Fruit fly (Drosophila melanogaster) whole organism, embryonic: Measurements from ENCODE around the gene Fie.

Experiments used
- Atf6 ChIP-seq: fragments of 200-800 bp; sonication (Bioruptor generic); IDR thresholded peaks from 2 replicates; pipeline ENCODE4 v1.3.6; 2022; ENCODE audit warnings: missing biosample characterization, missing genetic modification characterization
- CG11247 ChIP-seq: fragments of 200-800 bp; sonication (Bioruptor generic); IDR thresholded peaks from 2 replicates; pipeline ENCODE4 v1.3.6; 2022; ENCODE audit warnings: missing biosample characterization, missing genetic modification characterization
- CG11695 ChIP-seq: fragments of 200-800 bp; sonication (Bioruptor generic); IDR thresholded peaks from 3 replicates; pipeline ENCODE4 v1.3.6; 2022; ENCODE audit warnings: missing biosample characterization, missing genetic modification characterization
- CG12155 ChIP-seq: fragments of 200-800 bp; sonication (Bioruptor generic); optimal IDR thresholded peaks from 3 replicates; lab custom pipeline; 2016; ENCODE audit warnings: missing biosample characterization, missing genetic modification characterization
- CG14965 ChIP-seq: fragments of 200-800 bp; sonication (Bioruptor generic); optimal IDR thresholded peaks from 2 replicates; lab custom pipeline; 2016; ENCODE audit warnings: missing biosample characterization, missing genetic modification characterization, borderline replicate concordance
- CG15514 ChIP-seq: fragments of 200-800 bp; sonication (Bioruptor generic); optimal IDR thresholded peaks from 3 replicates; lab custom pipeline; 2017; ENCODE audit warnings: missing biosample characterization, missing genetic modification characterization, mild to moderate bottlenecking, moderate library complexity, missing genetic modification reagents
- CG17186 ChIP-seq: fragments of 200-800 bp; sonication (Bioruptor generic); optimal IDR thresholded peaks from 3 replicates; lab custom pipeline; 2017; ENCODE audit warnings: missing biosample characterization, missing genetic modification reagents, missing genetic modification characterization
- CG30431 ChIP-seq: fragments of 200-800 bp; sonication (Bioruptor generic); optimal IDR thresholded peaks from 2 replicates; lab custom pipeline; 2017; ENCODE audit warnings: missing biosample characterization, missing genetic modification characterization
- CG31388 ChIP-seq: fragments of 200-800 bp; sonication (Bioruptor generic); optimal IDR thresholded peaks from 2 replicates; lab custom pipeline; 2016; ENCODE audit warnings: missing biosample characterization, missing genetic modification characterization
- CG4707 ChIP-seq: fragments of 200-800 bp; sonication (Bioruptor generic); optimal IDR thresholded peaks from 2 replicates; lab custom pipeline; 2018; ENCODE audit warnings: missing biosample characterization, mild to moderate bottlenecking, missing genetic modification characterization, moderate library complexity
- CG6654 ChIP-seq: fragments of 200-800 bp; sonication (Bioruptor generic); optimal IDR thresholded peaks from 2 replicates; lab custom pipeline; 2017; ENCODE audit warnings: missing biosample characterization, mild to moderate bottlenecking, missing genetic modification characterization
- CG6765 ChIP-seq: fragments of 200-800 bp; sonication (Bioruptor generic); optimal IDR thresholded peaks from 3 replicates; lab custom pipeline; 2017; ENCODE audit warnings: missing biosample characterization, mild to moderate bottlenecking, missing genetic modification characterization
- CG8765 ChIP-seq: fragments of 200-800 bp; sonication (Bioruptor generic); IDR thresholded peaks from 2 replicates; pipeline ENCODE4 v1.3.6; 2022; ENCODE audit warnings: missing biosample characterization, missing genetic modification characterization
- D19B ChIP-seq: fragments of 200-800 bp; sonication (Bioruptor generic); optimal IDR thresholded peaks from 2 replicates; lab custom pipeline; 2017; ENCODE audit warnings: missing biosample characterization, mild to moderate bottlenecking, missing genetic modification characterization
- Fer3 ChIP-seq: fragments of 200-800 bp; sonication (Bioruptor generic); optimal IDR thresholded peaks from 2 replicates; lab custom pipeline; 2018; ENCODE audit warnings: missing biosample characterization, mild to moderate bottlenecking, missing genetic modification characterization, moderate library complexity
- Gug ChIP-seq: fragments of 200-800 bp; sonication (Bioruptor generic); IDR thresholded peaks from 4 replicates; pipeline ENCODE4 v1.3.6; 2022; ENCODE audit warnings: missing biosample characterization, missing genetic modification characterization
- HLH3B ChIP-seq: fragments of 200-800 bp; sonication (Bioruptor generic); IDR thresholded peaks from 2 replicates; pipeline ENCODE4 v1.3.6; 2022; ENCODE audit warnings: missing biosample characterization, missing genetic modification characterization
- HmgD ChIP-seq: fragments of 200-800 bp; sonication (Bioruptor generic); optimal IDR thresholded peaks from 3 replicates; lab custom pipeline; 2016; ENCODE audit warnings: missing biosample characterization, missing genetic modification characterization
- Lim3 ChIP-seq: fragments of 200-800 bp; sonication (Bioruptor generic); IDR thresholded peaks from 2 replicates; pipeline ENCODE4 v1.3.6; 2022; ENCODE audit warnings: missing biosample characterization, missing genetic modification characterization
- Med ChIP-seq: fragments of 200-800 bp; sonication (Bioruptor generic); peaks from one replicate; lab custom pipeline; 2016; ENCODE audit warnings: missing biosample characterization, missing genetic modification characterization, mild to moderate bottlenecking, inconsistent platforms, moderate library complexity
- Mes4 ChIP-seq: fragments of 200-800 bp; sonication (Bioruptor generic); optimal IDR thresholded peaks from 2 replicates; lab custom pipeline; 2016; ENCODE audit warnings: missing biosample characterization, missing genetic modification characterization
- Rfx ChIP-seq: fragments of 200-800 bp; sonication (Bioruptor generic); IDR thresholded peaks from 2 replicates; pipeline ENCODE4 v1.3.6; 2022; ENCODE audit warnings: missing biosample characterization, missing genetic modification characterization
- Sry-β ChIP-seq: fragments of 200-800 bp; sonication (Bioruptor generic); optimal IDR thresholded peaks from 2 replicates; lab custom pipeline; 2018; ENCODE audit warnings: missing biosample characterization, mild to moderate bottlenecking, missing genetic modification characterization, moderate library complexity
- ato ChIP-seq: fragments of 200-800 bp; sonication (Bioruptor generic); IDR thresholded peaks from 2 replicates; pipeline ENCODE4 v1.3.6; 2022; ENCODE audit warnings: missing biosample characterization, missing genetic modification characterization; ENCODE audit not compliant: partially characterized antibody
- caup ChIP-seq: fragments of 200-800 bp; sonication (Bioruptor generic); optimal IDR thresholded peaks from 3 replicates; lab custom pipeline; 2017; ENCODE audit warnings: missing biosample characterization, mild to moderate bottlenecking, missing genetic modification characterization, moderate library complexity; ENCODE audit not compliant: severe bottlenecking
- dimm ChIP-seq: fragments of 200-800 bp; sonication (Bioruptor generic); IDR thresholded peaks from 2 replicates; pipeline ENCODE4 v1.3.6; 2022; ENCODE audit warnings: missing biosample characterization, missing genetic modification characterization
- dmrt11E ChIP-seq: fragments of 200-800 bp; sonication (Bioruptor generic); optimal IDR thresholded peaks from 3 replicates; lab custom pipeline; 2018; ENCODE audit warnings: missing biosample characterization, mild to moderate bottlenecking, missing genetic modification characterization, moderate library complexity
- dpn ChIP-seq, 2 experiments: fragments of 200-800 bp; sonication (Bioruptor generic); optimal IDR thresholded peaks; 3 replicates each; lab custom pipeline; 2016; ENCODE audit warnings: missing biosample characterization in 2 of 2, missing genetic modification characterization in 2 of 2
- ewg ChIP-seq: fragments of 200-800 bp; sonication (Bioruptor generic); optimal IDR thresholded peaks from 3 replicates; lab custom pipeline; 2017; ENCODE audit warnings: mild to moderate bottlenecking, missing biosample characterization, missing genetic modification reagents, missing genetic modification characterization
- exex ChIP-seq: fragments of 200-800 bp; sonication (Bioruptor generic); optimal IDR thresholded peaks from 4 replicates; lab custom pipeline; 2018; ENCODE audit warnings: missing biosample characterization, mild to moderate bottlenecking, missing genetic modification characterization, moderate library complexity
- fd96Cb ChIP-seq: fragments of 200-800 bp; sonication (Bioruptor generic); optimal IDR thresholded peaks from 2 replicates; lab custom pipeline; 2018; ENCODE audit warnings: missing biosample characterization, mild to moderate bottlenecking, missing genetic modification characterization, moderate library complexity
- gcm ChIP-seq: fragments of 200-800 bp; sonication (Bioruptor generic); optimal IDR thresholded peaks from 2 replicates; lab custom pipeline; 2019; ENCODE audit warnings: missing biosample characterization, mild to moderate bottlenecking, missing genetic modification characterization, moderate library complexity
- gt ChIP-seq: fragments of 200-800 bp; sonication (Bioruptor generic); IDR thresholded peaks from 2 replicates; pipeline ENCODE4 v1.3.6; 2022; ENCODE audit warnings: missing biosample characterization, missing genetic modification characterization
- inv ChIP-seq: fragments of 200-800 bp; sonication (Bioruptor generic); IDR thresholded peaks from 2 replicates; pipeline ENCODE4 v1.3.6; 2022; ENCODE audit warnings: missing biosample characterization, missing genetic modification characterization; ENCODE audit not compliant: partially characterized antibody
- jing ChIP-seq: fragments of 200-800 bp; sonication (Bioruptor generic); optimal IDR thresholded peaks from 2 replicates; lab custom pipeline; 2018; ENCODE audit warnings: missing biosample characterization, mild to moderate bottlenecking, missing genetic modification characterization
- knrl ChIP-seq: fragments of 200-800 bp; sonication (Bioruptor generic); IDR thresholded peaks from 3 replicates; pipeline ENCODE4 v1.3.6; 2022; ENCODE audit warnings: missing biosample characterization, missing genetic modification characterization; ENCODE audit not compliant: partially characterized antibody
- lbe ChIP-seq: fragments of 200-800 bp; sonication (Bioruptor generic); optimal IDR thresholded peaks from 2 replicates; lab custom pipeline; 2016; ENCODE audit warnings: missing biosample characterization, mild to moderate bottlenecking, missing genetic modification characterization
- mam ChIP-seq: fragments of 200-800 bp; sonication (Bioruptor generic); optimal IDR thresholded peaks from 3 replicates; lab custom pipeline; 2016; ENCODE audit warnings: missing biosample characterization, missing genetic modification characterization
- nau ChIP-seq: fragments of 200-800 bp; sonication (Bioruptor generic); optimal IDR thresholded peaks from 3 replicates; lab custom pipeline; 2017; ENCODE audit warnings: missing biosample characterization, mild to moderate bottlenecking, missing genetic modification characterization, missing genetic modification reagents
- p53 ChIP-seq: fragments of 200-800 bp; sonication (Bioruptor generic); optimal IDR thresholded peaks from 2 replicates; lab custom pipeline; 2016; ENCODE audit warnings: missing biosample characterization, missing genetic modification characterization
- pzg ChIP-seq: fragments of 200-800 bp; sonication (Bioruptor generic); optimal IDR thresholded peaks from 3 replicates; lab custom pipeline; 2018; ENCODE audit warnings: missing biosample characterization, mild to moderate bottlenecking, missing genetic modification characterization, moderate library complexity
- scrt ChIP-seq: fragments of 200-800 bp; sonication (Bioruptor generic); optimal IDR thresholded peaks from 2 replicates; lab custom pipeline; 2018; ENCODE audit warnings: missing biosample characterization, mild to moderate bottlenecking, missing genetic modification characterization, moderate library complexity
- sisA ChIP-seq: fragments of 200-800 bp; sonication (Bioruptor generic); IDR thresholded peaks from 2 replicates; pipeline ENCODE4 v1.3.6; 2022; ENCODE audit warnings: missing biosample characterization, missing genetic modification characterization
- slp2 ChIP-seq: fragments of 200-800 bp; sonication (Bioruptor generic); optimal IDR thresholded peaks from 2 replicates; lab custom pipeline; 2016; ENCODE audit warnings: missing biosample characterization, missing genetic modification characterization
- so ChIP-seq: fragments of 200-800 bp; sonication (Bioruptor generic); IDR thresholded peaks from 3 replicates; pipeline ENCODE4 v1.3.6; 2022; ENCODE audit warnings: missing biosample characterization, missing genetic modification characterization
- tin ChIP-seq: fragments of 200-800 bp; sonication (Bioruptor generic); optimal IDR thresholded peaks from 3 replicates; lab custom pipeline; 2016; ENCODE audit warnings: missing biosample characterization, missing genetic modification characterization
- ttk ChIP-seq: fragments of 200-800 bp; sonication (Bioruptor generic); IDR thresholded peaks from 2 replicates; pipeline ENCODE4 v2.1.2; 2022; ENCODE audit warnings: missing biosample characterization, missing genetic modification characterization
- wdn ChIP-seq: fragments of 200-800 bp; sonication (Bioruptor generic); IDR thresholded peaks from 2 replicates; pipeline ENCODE4 v1.3.6; 2022; ENCODE audit warnings: missing biosample characterization, missing genetic modification characterization
- zen ChIP-seq: fragments of 200-800 bp; sonication (Bioruptor generic); optimal IDR thresholded peaks from 3 replicates; lab custom pipeline; 2018; ENCODE audit warnings: missing biosample characterization, mild to moderate bottlenecking, missing genetic modification characterization, moderate library complexity
- zen2 ChIP-seq: fragments of 200-800 bp; sonication (Bioruptor generic); IDR thresholded peaks from 3 replicates; pipeline ENCODE4 v1.3.6; 2022; ENCODE audit warnings: missing biosample characterization, missing genetic modification characterization; ENCODE audit not compliant: partially characterized antibody

The Fie gene

DNA sequence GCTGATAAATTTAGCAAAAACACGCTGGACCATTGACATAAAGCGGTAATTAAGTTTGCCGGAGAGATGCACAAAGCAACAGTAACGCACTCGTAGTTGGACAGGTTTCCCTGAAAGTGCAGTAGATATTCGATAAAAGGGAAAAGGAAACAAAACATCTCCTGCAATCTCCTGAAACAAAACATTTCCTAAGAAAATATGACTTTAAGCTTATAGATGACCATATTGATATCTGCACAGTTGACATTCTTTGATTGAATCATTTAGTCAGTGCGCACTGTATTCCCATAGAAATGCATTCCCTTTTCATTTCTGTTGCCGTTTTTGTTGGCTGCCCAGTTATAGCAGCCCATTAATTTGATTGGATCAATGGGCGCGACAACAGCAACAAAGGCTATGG lies 39.5 kb upstream of the Fie start (continued):
- peak in 1 of 2 experiments; percentile 62 for TF ChIP-seq dpn (GFP tag; optimal IDR thresholded peaks at IDR 0.05; lab: Kevin White, UChicago)
- no peak for TF ChIP-seq caup (GFP tag; lab: Kevin White, UChicago)
- TF ChIP-seq CG6654 (GFP tag; lab: Kevin White, UChicago): no peak
- no peak for TF ChIP-seq tin (GFP tag; lab: Kevin White, UChicago)
- no peak for TF ChIP-seq ato (GFP tag; lab: Robert Waterston, UW)
- TF ChIP-seq gt (GFP tag; lab: Robert Waterston, UW): 0 out of 2 replicates have a peak, but pooled peaks have one; percentile 23
- TF ChIP-seq Fer3 (tag; lab: Kevin White, UChicago): no peak
- TF ChIP-seq CG17186 (GFP tag; lab: Kevin White, UChicago): no peak
- TF ChIP-seq ewg (GFP tag; lab: Kevin White, UChicago): peak; percentile 69
- TF ChIP-seq so (GFP tag; lab: Robert Waterston, UW): no peak; the same call in 2 of the 3 replicates
- peak; percentile 79 for TF ChIP-seq sisA (GFP tag; lab: Robert Waterston, UW)
- TF ChIP-seq CG12155 (GFP tag; lab: Kevin White, UChicago): no peak
- peak; percentile 69 for TF ChIP-seq dmrt11E
- no peak for TF ChIP-seq CG30431 (GFP tag; lab: Kevin White, UChicago)
- peak; percentile 35 for TF ChIP-seq zen
- TF ChIP-seq p53 (GFP tag; lab: Kevin White, UChicago): no peak
- TF ChIP-seq pzg (GFP tag; lab: Kevin White, UChicago): no peak
- TF ChIP-seq CG15514 (GFP tag; lab: Kevin White, UChicago): no peak
- TF ChIP-seq lbe (GFP tag; lab: Kevin White, UChicago): no peak
- no peak for TF ChIP-seq zen2
- peak; percentile 41 for TF ChIP-seq fd96Cb (tag; lab: Kevin White, UChicago)
- peak; percentile 92 for TF ChIP-seq Med (GFP tag; lab: Kevin White, UChicago)
- TF ChIP-seq inv (GFP tag; lab: Robert Waterston, UW): no peak
- no peak for TF ChIP-seq CG31388
- TF ChIP-seq Atf6: no peak
- TF ChIP-seq CG11247 (GFP tag; lab: Robert Waterston, UW): no peak
- no peak for TF ChIP-seq CG14965 (GFP tag; lab: Kevin White, UChicago)
- TF ChIP-seq nau (GFP tag; lab: Kevin White, UChicago): no peak
- TF ChIP-seq Rfx (GFP tag; lab: Robert Waterston, UW): no peak
- TF ChIP-seq exex (tag; lab: Kevin White, UChicago): no peak
- TF ChIP-seq HmgD: no peak
- TF ChIP-seq Mes4: peak; percentile 55
- TF ChIP-seq jing (GFP tag; lab: Kevin White, UChicago): peak; percentile 60
- TF ChIP-seq Gug: peak; percentile 29; the same call in 2 of the 4 replicates
- peak; percentile 38 for TF ChIP-seq slp2 (GFP tag; lab: Kevin White, UChicago)
- no peak for TF ChIP-seq Sry-β (GFP tag; lab: Kevin White, UChicago)
- peak; percentile 61 for TF ChIP-seq CG4707 (GFP tag; lab: Kevin White, UChicago)
- no peak for TF ChIP-seq scrt

DNA sequence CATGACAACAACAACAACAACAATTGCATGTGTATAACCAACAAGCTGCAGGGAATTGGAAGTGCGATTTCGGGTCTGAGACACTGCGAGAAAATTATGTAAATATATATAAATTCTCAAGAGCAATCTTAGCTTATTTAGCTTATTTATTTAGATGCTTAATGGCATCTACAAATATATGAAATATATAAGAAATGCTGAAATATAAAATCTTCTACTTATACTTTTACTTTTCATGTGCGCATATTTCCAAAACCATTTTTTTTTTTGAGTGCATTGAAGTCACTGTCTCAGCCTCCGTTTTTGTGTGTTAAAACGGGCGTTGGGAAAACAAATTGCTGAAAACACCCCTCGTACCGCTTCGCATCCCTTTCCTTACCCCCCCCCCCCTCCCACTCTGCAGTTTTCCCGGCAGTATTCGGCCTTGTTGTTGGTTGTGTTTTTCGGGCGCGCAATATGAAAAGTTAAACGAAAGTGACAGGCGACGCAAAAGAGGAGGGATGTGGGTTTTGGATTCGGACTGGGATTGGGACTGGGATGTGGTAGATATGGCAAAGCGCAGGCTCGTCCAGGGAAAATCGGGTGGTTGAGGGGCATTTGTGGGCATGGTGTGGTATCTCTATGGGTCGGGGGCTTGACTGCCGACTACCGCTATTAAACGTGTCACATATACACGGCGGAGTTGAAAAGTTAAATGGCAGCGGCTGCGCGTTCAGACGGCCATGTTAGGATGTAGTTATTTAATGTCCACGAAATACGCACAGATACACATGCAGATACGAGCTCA lies 37.0 kb upstream of the Fie start:
- TF ChIP-seq ato (GFP tag; lab: Robert Waterston, UW): no peak
- TF ChIP-seq mam (GFP tag; lab: Kevin White, UChicago): no peak
- TF ChIP-seq ttk: no peak
- TF ChIP-seq HLH3B (GFP tag; lab: Robert Waterston, UW): peak; percentile 60
- no peak for TF ChIP-seq wdn
- TF ChIP-seq dimm (GFP tag; lab: Robert Waterston, UW): no peak
- no peak; the same call in 1 of the 2 replicates for TF ChIP-seq CG8765
- TF ChIP-seq gcm (GFP tag; lab: Kevin White, UChicago): peak; percentile 55
- TF ChIP-seq D19B (GFP tag; lab: Kevin White, UChicago): no peak
- peak; percentile 65; the same call in 1 of the 3 replicates for TF ChIP-seq CG11695 (GFP tag; lab: Robert Waterston, UW)
- TF ChIP-seq knrl (GFP tag; lab: Robert Waterston, UW): no peak
- no peak for TF ChIP-seq Lim3 (GFP tag; lab: Robert Waterston, UW)
- TF ChIP-seq scrt: peak; percentile 83
- TF ChIP-seq CG6765: no peak
